Worm (Caenorhabditis elegans) whole organism, late embryonic: ENCODE measurements around the gene F40C5.1.

Experiments used
- F13H6.1 ChIP-seq: sonication (generic microtip); optimal IDR thresholded peaks from 2 replicates; lab custom pipeline; 2016; ENCODE audit warnings: missing genetic modification characterization, missing compliant biosample characterization
- ceh-9 ChIP-seq: sonication (generic microtip); optimal IDR thresholded peaks from 2 replicates; lab custom pipeline; 2016; ENCODE audit warnings: mild to moderate bottlenecking, missing genetic modification characterization, inconsistent platforms, missing compliant biosample characterization
- elt-4 ChIP-seq: sonication (generic microtip); optimal IDR thresholded peaks from 2 replicates; lab custom pipeline; 2016; ENCODE audit warnings: missing genetic modification characterization, missing compliant biosample characterization
- ets-4 ChIP-seq: sonication (generic microtip); optimal IDR thresholded peaks from 2 replicates; lab custom pipeline; 2016; ENCODE audit warnings: missing genetic modification characterization, missing compliant biosample characterization
- mec-3 ChIP-seq: sonication (generic microtip); optimal IDR thresholded peaks from 2 replicates; lab custom pipeline; 2016; ENCODE audit warnings: borderline replicate concordance, missing genetic modification characterization, missing compliant biosample characterization
- nfya-1 ChIP-seq: sonication (generic microtip); optimal IDR thresholded peaks from 2 replicates; lab custom pipeline; 2017; ENCODE audit warnings: missing genetic modification characterization, mild to moderate bottlenecking, missing compliant biosample characterization, antibody characterized with exemption, moderate library complexity
- nhr-11 ChIP-seq: fragments of 150-350 bp; optimal IDR thresholded peaks from 2 replicates; lab custom pipeline; 2014; ENCODE audit warnings: missing biosample characterization, missing genetic modification characterization
- pag-3 ChIP-seq: sonication (generic microtip); optimal IDR thresholded peaks from 2 replicates; lab custom pipeline; 2016; ENCODE audit warnings: missing compliant biosample characterization, missing genetic modification characterization, borderline replicate concordance
- pqm-1 ChIP-seq: sonication (generic microtip); optimal IDR thresholded peaks from 2 replicates; lab custom pipeline; 2016; ENCODE audit warnings: missing genetic modification characterization, missing compliant biosample characterization
- syd-9 ChIP-seq: sonication (generic microtip); optimal IDR thresholded peaks from 2 replicates; lab custom pipeline; 2016; ENCODE audit warnings: mild to moderate bottlenecking, missing genetic modification characterization, moderate library complexity, missing compliant biosample characterization
- tbx-2 ChIP-seq: sonication (generic microtip); optimal IDR thresholded peaks from 2 replicates; lab custom pipeline; 2016; ENCODE audit warnings: missing genetic modification characterization, missing compliant biosample characterization
- ttx-3 ChIP-seq: sonication (generic microtip); optimal IDR thresholded peaks from 2 replicates; lab custom pipeline; 2016; ENCODE audit warnings: missing genetic modification reagents, missing genetic modification characterization, missing compliant biosample characterization
- unc-86 ChIP-seq: sonication (generic microtip); optimal IDR thresholded peaks from 2 replicates; lab custom pipeline; 2016; ENCODE audit warnings: missing genetic modification characterization, missing compliant biosample characterization

- TF ChIP-seq nfya-1 (tag; lab: Kevin White, UChicago) (no peak), ets-4 (tag; lab: Kevin White, UChicago) (no peak), pqm-1 (tag; lab: Kevin White, UChicago) (no peak), syd-9 (no peak), F13H6.1 (tag; lab: Kevin White, UChicago) (no peak), nhr-11 (tag; lab: Kevin White, UChicago) (no peak), mec-3 (tag; lab: Kevin White, UChicago) (no peak), tbx-2 (tag; lab: Kevin White, UChicago) (no peak), ceh-9 (tag; lab: Kevin White, UChicago) (no peak), elt-4 (tag; lab: Kevin White, UChicago) (no peak), unc-86 (tag; lab: Kevin White, UChicago) (no peak), pag-3 (tag; lab: Kevin White, UChicago) (no peak), ttx-3 (tag; lab: Kevin White, UChicago) (no peak)
Observed at ce11 chrV:3526882-3527281, 45.6 kb upstream of the F40C5.1 start, which contains the start of gene str-260.
